Fruit fly (Drosophila melanogaster): Measurements from ENCODE around the gene Burs.

The Burs gene

dm6 chr3R:21719934-21720431 is 49.3 kb upstream of the Burs start (continued):
- no peak for TF ChIP-seq Opbp (GFP tag; IDR thresholded peaks at IDR 0.05; ENCODE audit: partially characterized antibody)
- TF ChIP-seq Meics (GFP tag; optimal IDR thresholded peaks at IDR 0.05), result peak; percentile 68
- TF ChIP-seq CG12391 (tag; optimal IDR thresholded peaks at IDR 0.05), result peak; percentile 54
- no peak for TF ChIP-seq CG9876 (GFP tag; optimal IDR thresholded peaks at IDR 0.05)
- TF ChIP-seq CG31224 (GFP tag; IDR thresholded peaks at IDR 0.05), result peak; percentile 33; the same call in 1 of the 2 replicates
- TF ChIP-seq dimm (GFP tag; IDR thresholded peaks at IDR 0.05), result no peak
- no peak for TF ChIP-seq jigr1 (GFP tag; IDR thresholded peaks at IDR 0.05)
- TF ChIP-seq CG12744 (GFP tag; optimal IDR thresholded peaks at IDR 0.05), result peak; percentile 52
- TF ChIP-seq CkIIα-i1 (GFP tag; IDR thresholded peaks at IDR 0.05), result no peak
- TF ChIP-seq CG7786 (GFP tag; optimal IDR thresholded peaks at IDR 0.05), result no peak
- no peak for TF ChIP-seq CG8944 (GFP tag; optimal IDR thresholded peaks at IDR 0.05)
- TF ChIP-seq maf-S (GFP tag; optimal IDR thresholded peaks at IDR 0.05), result no peak
- TF ChIP-seq seq (GFP tag; IDR thresholded peaks at IDR 0.05), result no peak
- peak; percentile 34 for TF ChIP-seq run (tag; optimal IDR thresholded peaks at IDR 0.05)
- TF ChIP-seq CG1529 (GFP tag; optimal IDR thresholded peaks at IDR 0.05), result peak; percentile 9
- TF ChIP-seq trh (GFP tag; optimal IDR thresholded peaks at IDR 0.05), result no peak
- no peak for TF ChIP-seq vfl (GFP tag; optimal IDR thresholded peaks at IDR 0.05)
- no peak for TF ChIP-seq Vsx1 (GFP tag; optimal IDR thresholded peaks at IDR 0.05)
- peak; percentile 58 for TF ChIP-seq lab (GFP tag; optimal IDR thresholded peaks at IDR 0.05)
- peak; percentile 26 for TF ChIP-seq CG4424 (GFP tag; optimal IDR thresholded peaks at IDR 0.05)
- 0 out of 2 replicates have a peak, but pooled peaks have one; percentile 10 for TF ChIP-seq E2f2 (GFP tag; IDR thresholded peaks at IDR 0.05)
- TF ChIP-seq CG15514 (GFP tag; optimal IDR thresholded peaks at IDR 0.05), result peak; percentile 19
- TF ChIP-seq gcm (GFP tag; optimal IDR thresholded peaks at IDR 0.05), result peak; percentile 38
- no peak for TF ChIP-seq prd (optimal IDR thresholded peaks at IDR 0.05)
- TF ChIP-seq prd (GFP tag; IDR thresholded peaks at IDR 0.05), result 0 out of 3 replicates have a peak, but pooled peaks have one; percentile 11
- peak; percentile 15 for TF ChIP-seq CG12299 (tag; optimal IDR thresholded peaks at IDR 0.05)
- TF ChIP-seq aop (GFP tag; IDR thresholded peaks at IDR 0.05), result no peak
- TF ChIP-seq CG9609 (GFP tag; optimal IDR thresholded peaks at IDR 0.05), result no peak
- no peak for TF ChIP-seq CG1647 (GFP tag; optimal IDR thresholded peaks at IDR 0.05)
- no peak for TF ChIP-seq row (GFP tag; IDR thresholded peaks at IDR 0.05)
- peak; percentile 10 for TF ChIP-seq ind (GFP tag; optimal IDR thresholded peaks at IDR 0.05)
- peak; percentile 16 to 48 for TF ChIP-seq dpn (GFP tag; optimal IDR thresholded peaks at IDR 0.05)
- no peak for TF ChIP-seq toy (GFP tag; IDR thresholded peaks at IDR 0.05)
- TF ChIP-seq CG3726 (GFP tag; IDR thresholded peaks at IDR 0.05), result no peak
- peak in 1 of 3 experiments; percentile 20 for TF ChIP-seq lola (GFP tag; optimal IDR thresholded peaks at IDR 0.05)
- no peak for TF ChIP-seq schlank (tag; optimal IDR thresholded peaks at IDR 0.05)
- TF ChIP-seq exex (tag; optimal IDR thresholded peaks at IDR 0.05), result no peak
- TF ChIP-seq Stat92E (GFP tag; optimal IDR thresholded peaks at IDR 0.05), result no peak
- TF ChIP-seq scrt (GFP tag; optimal IDR thresholded peaks at IDR 0.05), result no peak
- peak; percentile 45 for TF ChIP-seq CG2712 (tag; optimal IDR thresholded peaks at IDR 0.05)
- peak; percentile 25 for TF ChIP-seq CG13624 (GFP tag; optimal IDR thresholded peaks at IDR 0.05)
- TF ChIP-seq CG7839 (tag; optimal IDR thresholded peaks at IDR 0.05), result peak; percentile 64
- TF ChIP-seq CG3847 (GFP tag; IDR thresholded peaks at IDR 0.05), result peak; percentile 25; the same call in 1 of the 2 replicates
- peak; percentile 34 for TF ChIP-seq zfh2 (GFP tag; optimal IDR thresholded peaks at IDR 0.05)
- TF ChIP-seq nmo (GFP tag; optimal IDR thresholded peaks at IDR 0.05), result peak; percentile 31
- TF ChIP-seq pan (optimal IDR thresholded peaks at IDR 0.05), result no peak
- peak in 1 of 2 experiments; percentile 41 for TF ChIP-seq pan (GFP tag; optimal IDR thresholded peaks at IDR 0.05 in 1 of 2, IDR thresholded peaks at IDR 0.05 in 1 of 2)
- TF ChIP-seq fd3F (GFP tag; optimal IDR thresholded peaks at IDR 0.05), result peak; percentile 47
- TF ChIP-seq Hr3 (GFP tag; optimal IDR thresholded peaks at IDR 0.05), result no peak
- TF ChIP-seq GATAe (GFP tag; conservative IDR thresholded peaks at IDR 0.05), result no peak
- peak; percentile 6 for TF ChIP-seq CG15011 (GFP tag; optimal IDR thresholded peaks at IDR 0.05)
